Fruit fly (Drosophila melanogaster): ENCODE measurements around the gene CG4080.

The CG4080 gene

DNA sequence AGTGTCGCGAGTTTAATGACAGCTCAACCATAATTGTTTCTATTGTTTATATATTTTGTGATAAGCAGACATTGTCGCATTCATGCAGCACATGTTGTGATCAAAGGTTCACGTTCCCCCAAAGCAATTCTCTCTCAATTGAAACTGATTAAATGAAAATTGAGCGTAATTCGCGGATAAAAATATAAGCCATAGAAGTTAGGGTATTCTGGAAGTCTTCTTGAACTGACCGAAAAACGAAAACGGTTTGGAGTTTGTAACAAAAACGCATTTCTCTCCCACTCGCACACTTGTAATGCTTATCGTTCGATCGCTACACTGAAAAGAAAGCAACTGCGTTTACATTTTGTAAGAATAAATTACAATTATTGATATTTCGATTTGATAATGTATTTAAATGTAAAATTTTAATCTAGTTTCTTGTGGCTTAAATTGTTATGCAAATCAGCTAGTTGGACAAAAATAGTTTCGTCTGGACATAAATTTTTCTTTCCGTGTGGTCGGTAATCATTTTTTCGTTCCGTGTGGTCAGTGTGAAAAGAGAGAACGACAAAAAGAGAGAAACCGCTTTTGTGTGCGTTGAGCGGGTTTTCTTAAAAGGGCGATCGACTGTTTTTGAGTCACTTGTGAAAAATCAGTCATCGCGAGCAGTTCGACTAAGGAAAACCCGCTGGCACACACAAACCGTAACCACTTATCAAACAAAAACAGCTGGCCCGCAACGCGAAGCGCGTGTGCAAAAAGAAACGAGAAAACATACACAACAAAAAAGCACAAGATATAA is 23.8 kb upstream of the CG4080 start, which contains the start of gene aay (continued):
- no peak for TF ChIP-seq CG14860 (GFP tag; IDR thresholded peaks at IDR 0.05; ENCODE audit: partially characterized antibody)
- peak; percentile 97 for TF ChIP-seq CG9932 (GFP tag; IDR thresholded peaks at IDR 0.05)
- peak; percentile 99 for TF ChIP-seq slbo (GFP tag; IDR thresholded peaks at IDR 0.05)
- TF ChIP-seq CG33213 (GFP tag; optimal IDR thresholded peaks at IDR 0.05) = peak; percentile 98
- TF ChIP-seq az2 (GFP tag; optimal IDR thresholded peaks at IDR 0.05) = peak; percentile 99
- TF ChIP-seq Jarid2 (GFP tag; optimal IDR thresholded peaks at IDR 0.05) = peak; percentile 92
- TF ChIP-seq salm (tag; optimal IDR thresholded peaks at IDR 0.05) = peak; percentile 99
- peak in 1 of 3 experiments; percentile 99 for TF ChIP-seq Stat92E (GFP tag; optimal IDR thresholded peaks at IDR 0.05)
- TF ChIP-seq sqz (GFP tag; optimal IDR thresholded peaks at IDR 0.05) = peak; percentile 98
- peak; percentile 97 for TF ChIP-seq NC2α (GFP tag; optimal IDR thresholded peaks at IDR 0.05)
- peak; percentile 97 for TF ChIP-seq jing (GFP tag; optimal IDR thresholded peaks at IDR 0.05)
- peak; percentile 96 for TF ChIP-seq psq (GFP tag; optimal IDR thresholded peaks at IDR 0.05)
- TF ChIP-seq Hr78 (GFP tag; optimal IDR thresholded peaks at IDR 0.05) = peak in 1 of 2 experiments; percentile 96
- TF ChIP-seq CG2712 (tag; optimal IDR thresholded peaks at IDR 0.05) = peak; percentile 100
- peak; percentile 97 for TF ChIP-seq CG13894 (tag; optimal IDR thresholded peaks at IDR 0.05)
- TF ChIP-seq CG5180 (GFP tag; optimal IDR thresholded peaks at IDR 0.05) = peak; percentile 93
- peak; percentile 98 for TF ChIP-seq ara (GFP tag; IDR thresholded peaks at IDR 0.05)
- TF ChIP-seq ase (GFP tag; IDR thresholded peaks at IDR 0.05) = peak; percentile 98
- peak; percentile 79 for TF ChIP-seq crol (GFP tag; IDR thresholded peaks at IDR 0.05)
- peak; percentile 99 for TF ChIP-seq CG10147 (GFP tag; optimal IDR thresholded peaks at IDR 0.05)
- peak; percentile 98 for TF ChIP-seq slp2 (GFP tag; optimal IDR thresholded peaks at IDR 0.05)
- TF ChIP-seq disco-r (GFP tag; optimal IDR thresholded peaks at IDR 0.05) = peak; percentile 78
- TF ChIP-seq fd3F (GFP tag; optimal IDR thresholded peaks at IDR 0.05) = peak; percentile 98
- TF ChIP-seq CG8478 (optimal IDR thresholded peaks at IDR 0.05) = no peak
- peak; percentile 98 for TF ChIP-seq CG3726 (GFP tag; IDR thresholded peaks at IDR 0.05)
- TF ChIP-seq CG14710 (tag; optimal IDR thresholded peaks at IDR 0.05) = peak; percentile 98
- peak; percentile 99 for TF ChIP-seq CG13624 (GFP tag; optimal IDR thresholded peaks at IDR 0.05)
- peak; percentile 91 for TF ChIP-seq Taf1 (GFP tag; IDR thresholded peaks at IDR 0.05)
- peak; percentile 99 for TF ChIP-seq CG17328 (GFP tag; IDR thresholded peaks at IDR 0.05)
- peak; percentile 95 for TF ChIP-seq CG8944 (GFP tag; optimal IDR thresholded peaks at IDR 0.05)
- TF ChIP-seq HLH54F (GFP tag; optimal IDR thresholded peaks at IDR 0.05) = peak; percentile 98
- TF ChIP-seq en (GFP tag; optimal IDR thresholded peaks at IDR 0.05) = peak; percentile 94
- TF ChIP-seq CG10543 (GFP tag; optimal IDR thresholded peaks at IDR 0.05) = peak; percentile 97
- peak; percentile 99 for TF ChIP-seq CG18599 (GFP tag; optimal IDR thresholded peaks at IDR 0.05)
- peak; percentile 92 for TF ChIP-seq TFAM (GFP tag; optimal IDR thresholded peaks at IDR 0.05)
- TF ChIP-seq CG4424 (GFP tag; optimal IDR thresholded peaks at IDR 0.05) = peak; percentile 99
- TF ChIP-seq nom (GFP tag; optimal IDR thresholded peaks at IDR 0.05) = peak; percentile 94
- peak; percentile 57; the same call in 2 of the 3 replicates for TF ChIP-seq CG34224 (GFP tag; IDR thresholded peaks at IDR 0.05; ENCODE audit: partially characterized antibody)
- TF ChIP-seq Rx (GFP tag; IDR thresholded peaks at IDR 0.05) = peak; percentile 98
- peak; percentile 98 for TF ChIP-seq ac (GFP tag; optimal IDR thresholded peaks at IDR 0.05)
- peak; percentile 99 for TF ChIP-seq CG17359 (tag; optimal IDR thresholded peaks at IDR 0.05)
- peak; percentile 98 to 99 for TF ChIP-seq dpn (GFP tag; optimal IDR thresholded peaks at IDR 0.05)
- peak; percentile 96 for TF ChIP-seq gsb (GFP tag; IDR thresholded peaks at IDR 0.05)
- peak; percentile 94 for TF ChIP-seq emc (GFP tag; optimal IDR thresholded peaks at IDR 0.05)
- peak; percentile 90 for TF ChIP-seq CG17802 (tag; optimal IDR thresholded peaks at IDR 0.05)
- TF ChIP-seq rib (GFP tag; IDR thresholded peaks at IDR 0.05) = peak; percentile 97
- TF ChIP-seq CG17385 (GFP tag; optimal IDR thresholded peaks at IDR 0.05) = peak; percentile 98
- TF ChIP-seq toy (GFP tag; IDR thresholded peaks at IDR 0.05) = peak; percentile 92
- no peak for TF ChIP-seq Sin3A (optimal IDR thresholded peaks at IDR 0.05)

Data from whole organism, embryonic.